Worm (Caenorhabditis elegans): Measurements from ENCODE around the gene T01H3.5.

The T01H3.5 gene

ce11 chrII:7836613-7837226 is 42.7 kb upstream of the T01H3.5 start (continued):
- TF ChIP-seq fos-1 (tag; optimal IDR thresholded peaks at IDR 0.05): no peak
- TF ChIP-seq lin-39 (tag; optimal IDR thresholded peaks at IDR 0.05): peak; percentile 88
- TF ChIP-seq mep-1 (tag; optimal IDR thresholded peaks at IDR 0.05): no peak
- no peak for TF ChIP-seq ceh-82 (tag; optimal IDR thresholded peaks at IDR 0.05)
- TF ChIP-seq dpl-1 (GFP tag; optimal IDR thresholded peaks at IDR 0.05): peak in 1 of 3 experiments; percentile 13
- no peak for TF ChIP-seq ceh-90 (tag; optimal IDR thresholded peaks at IDR 0.05)
- TF ChIP-seq mab-9 (GFP tag; IDR thresholded peaks at IDR 0.05): no peak
- TF ChIP-seq lin-14 (GFP tag; optimal IDR thresholded peaks at IDR 0.05): peak; percentile 91

- TF ChIP-seq xbp-1 (tag; optimal IDR thresholded peaks at IDR 0.05): no peak
- TF ChIP-seq lin-39 (tag; optimal IDR thresholded peaks at IDR 0.05): no peak
- TF ChIP-seq nhr-47 (tag; optimal IDR thresholded peaks at IDR 0.05): peak; percentile 29
- no peak for TF ChIP-seq alr-1 (tag; optimal IDR thresholded peaks at IDR 0.05; ENCODE audit: borderline replicate concordance)
- TF ChIP-seq nhr-85 (tag): peak; percentile 33
- TF ChIP-seq pqm-1 (tag; optimal IDR thresholded peaks at IDR 0.05): no peak
- TF ChIP-seq ceh-8 (GFP tag; optimal IDR thresholded peaks at IDR 0.05): no peak
- TF ChIP-seq ceh-90 (tag; optimal IDR thresholded peaks at IDR 0.05): no peak
- peak; percentile 9 to 28 for TF ChIP-seq efl-1 (optimal IDR thresholded peaks at IDR 0.05)
- TF ChIP-seq efl-1 (GFP tag; optimal IDR thresholded peaks at IDR 0.05 in 1 of 2): peak in 1 of 2 experiments; percentile 13
- peak; percentile 2 to 22 for TF ChIP-seq lsy-2 (tag; optimal IDR thresholded peaks at IDR 0.05)
- TF ChIP-seq C34B4.2 (tag; optimal IDR thresholded peaks at IDR 0.05): no peak
- TF ChIP-seq dpl-1 (GFP tag; optimal IDR thresholded peaks at IDR 0.05): no peak
- TF ChIP-seq ceh-88 (GFP tag; IDR thresholded peaks at IDR 0.05): no peak
- no peak for TF ChIP-seq aly-2 (tag; optimal IDR thresholded peaks at IDR 0.05)
- TF ChIP-seq unc-98 (GFP tag; IDR thresholded peaks at IDR 0.05): no peak
- no peak for TF ChIP-seq vab-15 (tag; optimal IDR thresholded peaks at IDR 0.05)
- TF ChIP-seq pag-3 (tag; optimal IDR thresholded peaks at IDR 0.05; ENCODE audit: borderline replicate concordance, insufficient read depth): no peak
- no peak for TF ChIP-seq nhr-12 (tag; optimal IDR thresholded peaks at IDR 0.05)
- no peak for TF ChIP-seq ets-5 (GFP tag; IDR thresholded peaks at IDR 0.05)
- no peak for TF ChIP-seq snpc-4 (tag; optimal IDR thresholded peaks at IDR 0.05)
- no peak for TF ChIP-seq nhr-19 (GFP tag; conservative IDR thresholded peaks at IDR 0.05)
- no peak for TF ChIP-seq ztf-11 (tag; optimal IDR thresholded peaks at IDR 0.05)
- no peak for TF ChIP-seq nhr-84 (tag; optimal IDR thresholded peaks at IDR 0.05)
- TF ChIP-seq skn-1 (tag; optimal IDR thresholded peaks at IDR 0.05): no peak
- TF ChIP-seq pax-3 (tag; optimal IDR thresholded peaks at IDR 0.05): no peak
- TF ChIP-seq nhr-71 (tag; optimal IDR thresholded peaks at IDR 0.05): peak; percentile 20
- TF ChIP-seq irx-1 (tag; optimal IDR thresholded peaks at IDR 0.05): no peak
- no peak for TF ChIP-seq fkh-10 (GFP tag; optimal IDR thresholded peaks at IDR 0.05)
- TF ChIP-seq hlh-4 (tag; optimal IDR thresholded peaks at IDR 0.05): no peak
- TF ChIP-seq egl-13 (tag; optimal IDR thresholded peaks at IDR 0.05): no peak
- no peak for TF ChIP-seq lin-35 (GFP tag; optimal IDR thresholded peaks at IDR 0.05)
- no peak for TF ChIP-seq mdl-1 (tag; optimal IDR thresholded peaks at IDR 0.05)
- TF ChIP-seq dsc-1 (tag; optimal IDR thresholded peaks at IDR 0.05): no peak
- TF ChIP-seq grh-1 (GFP tag; IDR thresholded peaks at IDR 0.05): no peak
- TF ChIP-seq blmp-1 (tag; optimal IDR thresholded peaks at IDR 0.05): no peak
- peak; percentile 17 for TF ChIP-seq unc-62 (GFP tag; optimal IDR thresholded peaks at IDR 0.05)
- no peak for TF ChIP-seq sox-4 (tag; optimal IDR thresholded peaks at IDR 0.05)
- no peak for TF ChIP-seq elt-2 (tag; optimal IDR thresholded peaks at IDR 0.05)
- TF ChIP-seq nhr-11 (tag; optimal IDR thresholded peaks at IDR 0.05): no peak
- no peak for TF ChIP-seq nhr-237 (tag; optimal IDR thresholded peaks at IDR 0.05)
- TF ChIP-seq efl-3 (GFP tag; optimal IDR thresholded peaks at IDR 0.05): no peak
- no peak for TF ChIP-seq unc-130 (tag; optimal IDR thresholded peaks at IDR 0.05)
- TF ChIP-seq C16A3.4 (tag; optimal IDR thresholded peaks at IDR 0.05): no peak
- TF ChIP-seq rnt-1 (tag; optimal IDR thresholded peaks at IDR 0.05): peak; percentile 10
- TF ChIP-seq lin-15B (tag; optimal IDR thresholded peaks at IDR 0.05): no peak
Observed at ce11 chrII:7838661-7839060, 40.8 kb upstream of the T01H3.5 start.

Data from whole organism, L1 larva.